Fruit fly (Drosophila melanogaster) whole organism, adult: ENCODE results near the gene TfIIEalpha.
A peak's percentile ranks its signal among the peaks of the same experiment; 100 is the strongest.

Experiments used
- CG12768 ChIP-seq: fragments of 200-800 bp; sonication (Bioruptor generic); optimal IDR thresholded peaks from 2 replicates; lab custom pipeline; 2017; ENCODE audit warnings: missing biosample characterization, missing genetic modification characterization, mild to moderate bottlenecking, moderate library complexity, missing genetic modification reagents
- CG14711 ChIP-seq: fragments of 200-800 bp; sonication (Bioruptor generic); optimal IDR thresholded peaks from 2 replicates; lab custom pipeline; 2018; ENCODE audit warnings: missing biosample characterization, mild to moderate bottlenecking, missing genetic modification characterization, moderate library complexity
- CG1620 ChIP-seq: fragments of 200-800 bp; sonication (Bioruptor generic); optimal IDR thresholded peaks from 2 replicates; lab custom pipeline; 2016; ENCODE audit warnings: missing biosample characterization, missing genetic modification characterization
- CG5204 ChIP-seq: fragments of 200-800 bp; sonication (Bioruptor generic); optimal IDR thresholded peaks from 2 replicates; lab custom pipeline; 2016; ENCODE audit warnings: missing biosample characterization, missing genetic modification characterization
- CG7045 ChIP-seq: fragments of 200-800 bp; sonication (Bioruptor generic); optimal IDR thresholded peaks from 2 replicates; lab custom pipeline; 2017; ENCODE audit warnings: missing biosample characterization, mild to moderate bottlenecking, missing genetic modification characterization
- Hr96 ChIP-seq: fragments of 200-800 bp; sonication (Bioruptor generic); optimal IDR thresholded peaks from 2 replicates; lab custom pipeline; 2016; ENCODE audit warnings: missing biosample characterization, missing genetic modification characterization
- Mnt ChIP-seq: fragments of 200-800 bp; sonication (Bioruptor generic); optimal IDR thresholded peaks from 2 replicates; lab custom pipeline; 2016; ENCODE audit warnings: missing biosample characterization, mild to moderate bottlenecking, missing genetic modification characterization
- bab1 ChIP-seq: fragments of 200-800 bp; sonication (Bioruptor generic); optimal IDR thresholded peaks from 3 replicates; lab custom pipeline; 2019; ENCODE audit warnings: missing biosample characterization, mild to moderate bottlenecking, missing genetic modification characterization, moderate library complexity
- cic ChIP-seq: fragments of 200-800 bp; sonication (Bioruptor generic); optimal IDR thresholded peaks from 2 replicates; lab custom pipeline; 2017; ENCODE audit warnings: missing biosample characterization, mild to moderate bottlenecking, missing genetic modification characterization, moderate library complexity
- cnc ChIP-seq, 2 experiments: fragments of >200 bp; optimal IDR thresholded peaks; 2 replicates each; lab custom pipeline; 2017
- ovo ChIP-seq: fragments of 200-800 bp; sonication (Bioruptor generic); optimal IDR thresholded peaks from 2 replicates; lab custom pipeline; 2016; ENCODE audit warnings: missing biosample characterization, missing genetic modification characterization
- pad ChIP-seq: fragments of 200-800 bp; sonication (Bioruptor generic); optimal IDR thresholded peaks from 3 replicates; lab custom pipeline; 2017; ENCODE audit warnings: missing biosample characterization, missing genetic modification characterization, mild to moderate bottlenecking, moderate library complexity, missing genetic modification reagents
- tj ChIP-seq: fragments of 200-800 bp; sonication (Bioruptor generic); optimal IDR thresholded peaks from 3 replicates; lab custom pipeline; 2017; ENCODE audit warnings: missing biosample characterization, mild to moderate bottlenecking, missing genetic modification characterization, moderate library complexity
- toe ChIP-seq: fragments of 200-800 bp; sonication (Bioruptor generic); optimal IDR thresholded peaks from 2 replicates; lab custom pipeline; 2016; ENCODE audit warnings: missing biosample characterization, missing genetic modification characterization

DNA sequence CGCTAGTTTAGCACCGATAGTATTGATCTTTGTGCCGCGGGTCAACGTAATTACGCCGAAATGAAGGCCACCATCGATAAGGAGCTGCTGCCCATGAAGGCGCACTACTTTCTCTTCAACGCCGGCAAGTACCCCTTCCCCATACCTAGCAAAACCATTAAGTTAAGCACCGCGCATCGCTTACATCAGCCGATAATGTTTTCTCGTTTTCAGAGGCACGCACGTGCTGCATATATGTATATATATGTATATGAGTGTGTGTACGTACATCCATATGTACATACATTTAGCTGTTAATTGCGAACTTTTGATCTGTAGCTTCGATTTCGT, 2.6 kb downstream of the TfIIEalpha start:
- TF ChIP-seq toe (GFP tag; lab: Kevin White, UChicago) (no peak), tj (peak; percentile 78), cnc (optimal IDR thresholded peaks at IDR 0.05; lab: Kevin White, UChicago) (no peak), CG1620 (GFP tag; lab: Kevin White, UChicago) (no peak), CG12768 (GFP tag; lab: Kevin White, UChicago) (no peak), CG7045 (no peak), bab1 (GFP tag; lab: Kevin White, UChicago) (no peak), pad (GFP tag; lab: Kevin White, UChicago) (no peak), cic (GFP tag; lab: Kevin White, UChicago) (no peak), Mnt (GFP tag; lab: Kevin White, UChicago) (no peak), ovo (no peak), Hr96 (GFP tag; lab: Kevin White, UChicago) (no peak), CG14711 (tag; lab: Kevin White, UChicago) (no peak), CG5204 (GFP tag; lab: Kevin White, UChicago) (no peak)
